Worm (Caenorhabditis elegans) whole organism, L4 larva: ENCODE data around the gene lgc-33.

ENCODE experiments used
- F37D6.2 ChIP-seq: sonication (generic microtip); optimal IDR thresholded peaks from 2 replicates; lab custom pipeline; 2016; ENCODE audit warnings: mild to moderate bottlenecking, missing genetic modification characterization, missing compliant biosample characterization
- T20F7.1 ChIP-seq: fragments of 200-800 bp; sonication (Bioruptor generic); optimal IDR thresholded peaks from 2 replicates; lab custom pipeline; 2018; ENCODE audit warnings: mild to moderate bottlenecking, missing genetic modification characterization, missing compliant biosample characterization
- T26A8.4 ChIP-seq: fragments of 200-800 bp; sonication (Bioruptor generic); IDR thresholded peaks from 2 replicates; pipeline ENCODE4 v1.3.6; 2022; ENCODE audit warnings: missing genetic modification characterization, missing compliant biosample characterization
- Y105C5A.15 ChIP-seq: fragments of 200-800 bp; sonication (Bioruptor generic); IDR thresholded peaks from 2 replicates; pipeline ENCODE4 v1.3.6; 2022; ENCODE audit warnings: missing genetic modification characterization, missing compliant biosample characterization
- Y75B8A.6 ChIP-seq: fragments of 200-800 bp; sonication (Bioruptor generic); IDR thresholded peaks from 2 replicates; pipeline ENCODE4 v1.3.6; 2022; ENCODE audit warnings: missing genetic modification reagents, missing genetic modification characterization, missing compliant biosample characterization
- aha-1 ChIP-seq: fragments of 150-350 bp; peaks from one replicate; lab custom pipeline; 2014; ENCODE audit warnings: missing biosample characterization, missing genetic modification characterization
- aly-2 ChIP-seq: sonication (generic microtip); optimal IDR thresholded peaks from 2 replicates; lab custom pipeline; 2018; ENCODE audit warnings: missing biosample characterization, missing genetic modification characterization
- ama-1 ChIP-seq: fragments of 150-350 bp; optimal IDR thresholded peaks from 2 replicates; lab custom pipeline; 2014; ENCODE audit warnings: inconsistent platforms, mixed read lengths
- attf-4 ChIP-seq: sonication (generic microtip); optimal IDR thresholded peaks from 3 replicates; lab custom pipeline; 2017; ENCODE audit warnings: missing biosample characterization, missing genetic modification characterization
- ceh-44 ChIP-seq: fragments of 200-800 bp; sonication (Bioruptor generic); IDR thresholded peaks from 2 replicates; pipeline ENCODE4 v1.3.6; 2022; ENCODE audit warnings: missing genetic modification reagents, missing genetic modification characterization, missing compliant biosample characterization
- ceh-82 ChIP-seq: sonication (generic microtip); optimal IDR thresholded peaks from 2 replicates; lab custom pipeline; 2017; ENCODE audit warnings: missing biosample characterization, missing genetic modification characterization
- ctbp-1 ChIP-seq: fragments of 200-800 bp; sonication (Bioruptor generic); IDR thresholded peaks from 2 replicates; pipeline ENCODE4 v1.3.6; 2022; ENCODE audit warnings: missing genetic modification reagents, missing genetic modification characterization, missing compliant biosample characterization
- daf-16 ChIP-seq, 3 experiments: sonication (generic microtip); optimal IDR thresholded peaks; 2 replicates each; lab custom pipeline; 2016 to 2017; ENCODE audit warnings: missing genetic modification characterization in 3 of 3, missing genetic modification reagents in 3 of 3, mild to moderate bottlenecking in 2 of 3, missing compliant biosample characterization in 2 of 3, missing biosample characterization in 1 of 3, moderate library complexity in 1 of 3
- dmd-9 ChIP-seq: fragments of 200-800 bp; sonication (Bioruptor generic); IDR thresholded peaks from 2 replicates; pipeline ENCODE4 v1.3.6; 2022; ENCODE audit warnings: missing genetic modification reagents, missing genetic modification characterization, missing compliant biosample characterization
- dve-1 ChIP-seq: sonication (generic microtip); optimal IDR thresholded peaks from 2 replicates; lab custom pipeline; 2017; ENCODE audit warnings: antibody characterized with exemption, mild to moderate bottlenecking, missing genetic modification characterization, missing compliant biosample characterization; ENCODE audit not compliant: insufficient read depth
- egl-27 ChIP-seq: sonication (generic microtip); optimal IDR thresholded peaks from 3 replicates; lab custom pipeline; 2017; ENCODE audit warnings: missing biosample characterization, missing genetic modification reagents, missing genetic modification characterization
- hif-1 ChIP-seq, 2 experiments: sonication (generic microtip); optimal IDR thresholded peaks; 2 replicates each; lab custom pipeline; 2016 to 2017; ENCODE audit warnings: missing compliant biosample characterization in 2 of 2, missing genetic modification characterization in 2 of 2, missing genetic modification reagents in 2 of 2, missing genotype in 2 of 2, mild to moderate bottlenecking in 1 of 2
- hlh-11 ChIP-seq: fragments of 200-800 bp; sonication (Bioruptor generic); optimal IDR thresholded peaks from 2 replicates; lab custom pipeline; 2018; ENCODE audit warnings: mild to moderate bottlenecking, missing genetic modification characterization, missing compliant biosample characterization
- hlh-30 ChIP-seq: sonication (generic microtip); optimal IDR thresholded peaks from 2 replicates; lab custom pipeline; 2017; ENCODE audit warnings: antibody characterized with exemption, mild to moderate bottlenecking, missing genetic modification characterization, missing compliant biosample characterization; ENCODE audit not compliant: insufficient read depth
- hmg-1.1 ChIP-seq: fragments of 200-800 bp; sonication (Bioruptor generic); IDR thresholded peaks from 2 replicates; pipeline ENCODE4 v1.3.6; 2022; ENCODE audit warnings: missing genetic modification reagents, missing genetic modification characterization, missing compliant biosample characterization
- lin-1 ChIP-seq: fragments of 200-800 bp; sonication (Bioruptor generic); IDR thresholded peaks from 2 replicates; pipeline ENCODE4 v1.3.6; 2022; ENCODE audit warnings: missing genetic modification reagents, missing genetic modification characterization, missing compliant biosample characterization
- lin-15B ChIP-seq: fragments of 150-350 bp; sonication (generic microtip); optimal IDR thresholded peaks from 3 replicates; lab custom pipeline; 2014; ENCODE audit warnings: missing biosample characterization, missing genetic modification characterization
- lin-38 ChIP-seq: fragments of 200-800 bp; sonication (Bioruptor generic); IDR thresholded peaks from 2 replicates; pipeline ENCODE4 v1.3.6; 2022; ENCODE audit warnings: missing genetic modification reagents, missing genetic modification characterization, missing compliant biosample characterization
- lin-39 ChIP-seq: fragments of 150-350 bp; optimal IDR thresholded peaks from 2 replicates; lab custom pipeline; 2014; ENCODE audit warnings: missing biosample characterization, missing genetic modification reagents, missing genetic modification characterization
- lsy-2 ChIP-seq, 2 experiments: fragments of 150-350 bp in 1 of 2; sonication (generic microtip) in 1 of 2; optimal IDR thresholded peaks; 2 replicates each; lab custom pipeline; 2014 to 2017; ENCODE audit warnings: missing biosample characterization in 2 of 2, missing genetic modification characterization in 2 of 2
- madf-5 ChIP-seq, 2 experiments: fragments of 200-800 bp; sonication (Bioruptor generic); IDR thresholded peaks; 2 replicates each; pipeline ENCODE4 v1.3.6; 2022; ENCODE audit warnings: missing compliant biosample characterization in 2 of 2, missing genetic modification characterization in 2 of 2
- mdl-1 ChIP-seq, 2 experiments: fragments of 150-350 bp in 1 of 2; sonication (generic microtip) in 1 of 2; optimal IDR thresholded peaks; 2 replicates each; lab custom pipeline; 2014 to 2017; ENCODE audit warnings: missing biosample characterization in 2 of 2, missing genetic modification characterization in 2 of 2
- mxl-2 ChIP-seq: fragments of 200-800 bp; sonication (Bioruptor generic); conservative IDR thresholded peaks from 2 replicates; pipeline ENCODE4 v1.3.6; 2022; ENCODE audit warnings: missing genetic modification reagents, missing genetic modification characterization, missing compliant biosample characterization
- nhr-10 ChIP-seq: fragments of 150-350 bp; optimal IDR thresholded peaks from 2 replicates; lab custom pipeline; 2014; ENCODE audit warnings: missing biosample characterization, missing genetic modification characterization
- nhr-11 ChIP-seq: fragments of 150-350 bp; optimal IDR thresholded peaks from 2 replicates; lab custom pipeline; 2014; ENCODE audit warnings: missing biosample characterization, missing genetic modification characterization
- nhr-237 ChIP-seq: sonication (generic microtip); optimal IDR thresholded peaks from 2 replicates; lab custom pipeline; 2017; ENCODE audit warnings: missing biosample characterization, missing genetic modification characterization
- nhr-25 ChIP-seq: sonication (generic microtip); optimal IDR thresholded peaks from 2 replicates; lab custom pipeline; 2017; ENCODE audit warnings: missing genetic modification characterization, mild to moderate bottlenecking, missing compliant biosample characterization, antibody characterized with exemption, moderate library complexity, borderline replicate concordance; ENCODE audit not compliant: insufficient read depth
- nhr-28 ChIP-seq: fragments of 150-350 bp; optimal IDR thresholded peaks from 2 replicates; lab custom pipeline; 2014; ENCODE audit warnings: missing biosample characterization, missing genetic modification characterization
- nhr-41 ChIP-seq: fragments of 200-800 bp; sonication (Bioruptor generic); IDR thresholded peaks from 2 replicates; pipeline ENCODE4 v1.3.6; 2022; ENCODE audit warnings: missing genetic modification reagents, missing genetic modification characterization, missing compliant biosample characterization
- nhr-42 ChIP-seq: fragments of 200-800 bp; sonication (Bioruptor generic); IDR thresholded peaks from 2 replicates; pipeline ENCODE4 v1.3.6; 2022; ENCODE audit warnings: missing genetic modification characterization, missing compliant biosample characterization
- nhr-6 ChIP-seq: fragments of 150-350 bp; optimal IDR thresholded peaks from 2 replicates; lab custom pipeline; 2014; ENCODE audit warnings: missing biosample characterization, missing genetic modification characterization
- nhr-76 ChIP-seq: fragments of 150-350 bp; optimal IDR thresholded peaks from 2 replicates; lab custom pipeline; 2014; ENCODE audit warnings: missing biosample characterization, missing genetic modification characterization
- nhr-77 ChIP-seq: fragments of 150-350 bp; optimal IDR thresholded peaks from 2 replicates; lab custom pipeline; 2014; ENCODE audit warnings: missing biosample characterization, missing genetic modification characterization
- pha-4 ChIP-seq, 2 experiments: fragments of 150-350 bp in 1 of 2; fragments of 200-800 bp in 1 of 2; sonication (Bioruptor generic) in 1 of 2; IDR thresholded peaks in 1 of 2; optimal IDR thresholded peaks in 1 of 2; 2 replicates each; pipeline versions ENCODE4 v1.3.6 to Lab custom; 2014 to 2022; ENCODE audit warnings: missing genetic modification characterization in 2 of 2, missing genetic modification reagents in 2 of 2, missing biosample characterization in 1 of 2, missing compliant biosample characterization in 1 of 2
- pqm-1 ChIP-seq: sonication (generic microtip); optimal IDR thresholded peaks from 2 replicates; lab custom pipeline; 2017; ENCODE audit warnings: missing biosample characterization, missing genetic modification characterization
- rbr-2 ChIP-seq: sonication (generic microtip); optimal IDR thresholded peaks from 2 replicates; lab custom pipeline; 2016; ENCODE audit warnings: missing genotype, missing genetic modification characterization, missing compliant biosample characterization
- set-16 ChIP-seq: fragments of 200-800 bp; sonication (Bioruptor generic); IDR thresholded peaks from 2 replicates; pipeline ENCODE4 v1.3.6; 2022; ENCODE audit warnings: missing genetic modification reagents, missing genetic modification characterization, missing compliant biosample characterization
- skn-1 ChIP-seq: fragments of 150-350 bp; optimal IDR thresholded peaks from 2 replicates; lab custom pipeline; 2014; ENCODE audit warnings: missing biosample characterization, missing genetic modification characterization
- spr-1 ChIP-seq: sonication (generic microtip); optimal IDR thresholded peaks from 2 replicates; lab custom pipeline; 2016; ENCODE audit warnings: mild to moderate bottlenecking, missing genetic modification characterization, missing compliant biosample characterization
- tag-97 ChIP-seq: fragments of 200-800 bp; sonication (Bioruptor generic); IDR thresholded peaks from 2 replicates; pipeline ENCODE4 v1.3.6; 2022; ENCODE audit warnings: missing genetic modification characterization, missing compliant biosample characterization
- tra-1 ChIP-seq: fragments of 200-800 bp; sonication (Bioruptor generic); IDR thresholded peaks from 2 replicates; pipeline ENCODE4 v1.3.6; 2022; ENCODE audit warnings: missing genetic modification reagents, missing genetic modification characterization, missing compliant biosample characterization
- unc-39 ChIP-seq: sonication (generic microtip); optimal IDR thresholded peaks from 2 replicates; lab custom pipeline; 2017; ENCODE audit warnings: missing biosample characterization, missing genetic modification characterization
- zag-1 ChIP-seq: fragments of 150-350 bp; optimal IDR thresholded peaks from 2 replicates; lab custom pipeline; 2014; ENCODE audit warnings: missing biosample characterization, missing genetic modification characterization
- ztf-11 ChIP-seq: fragments of 150-350 bp; optimal IDR thresholded peaks from 2 replicates; lab custom pipeline; 2014; ENCODE audit warnings: missing biosample characterization, missing genetic modification characterization

lgc-33 gene

DNA sequence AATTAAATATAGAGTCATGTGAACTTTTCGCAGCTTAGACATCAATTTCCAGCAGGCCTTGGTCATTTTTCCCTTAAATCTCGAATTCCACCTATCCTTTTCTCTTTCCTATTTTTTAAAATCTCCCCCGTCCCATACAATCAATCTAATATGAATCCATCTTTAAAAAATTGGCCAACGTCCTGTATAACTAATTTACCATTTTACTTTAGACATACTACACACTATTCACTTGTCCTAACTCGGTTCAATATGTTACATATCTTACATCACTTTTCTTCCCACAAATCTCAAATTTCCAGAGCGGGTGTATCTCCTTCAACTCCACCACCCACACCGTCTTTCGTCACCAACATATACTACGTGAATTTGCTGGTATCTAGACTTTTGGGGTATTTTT is at the start of gene lgc-33:
lgc-33 (plus strand) TSS at position 301 of the 400 bp plus-strand sequence.
- TF ChIP-seq T26A8.4 (GFP tag; lab: Robert Waterston, UW) = no peak
- TF ChIP-seq madf-5 (GFP tag; IDR thresholded peaks at IDR 0.05; lab: Robert Waterston, UW) = no peak
- no peak for TF ChIP-seq Y75B8A.6 (GFP tag; lab: Robert Waterston, UW)
- no peak for TF ChIP-seq ceh-44 (GFP tag; lab: Robert Waterston, UW)
- no peak for TF ChIP-seq nhr-6 (tag; lab: Kevin White, UChicago)
- TF ChIP-seq nhr-41 = no peak

DNA sequence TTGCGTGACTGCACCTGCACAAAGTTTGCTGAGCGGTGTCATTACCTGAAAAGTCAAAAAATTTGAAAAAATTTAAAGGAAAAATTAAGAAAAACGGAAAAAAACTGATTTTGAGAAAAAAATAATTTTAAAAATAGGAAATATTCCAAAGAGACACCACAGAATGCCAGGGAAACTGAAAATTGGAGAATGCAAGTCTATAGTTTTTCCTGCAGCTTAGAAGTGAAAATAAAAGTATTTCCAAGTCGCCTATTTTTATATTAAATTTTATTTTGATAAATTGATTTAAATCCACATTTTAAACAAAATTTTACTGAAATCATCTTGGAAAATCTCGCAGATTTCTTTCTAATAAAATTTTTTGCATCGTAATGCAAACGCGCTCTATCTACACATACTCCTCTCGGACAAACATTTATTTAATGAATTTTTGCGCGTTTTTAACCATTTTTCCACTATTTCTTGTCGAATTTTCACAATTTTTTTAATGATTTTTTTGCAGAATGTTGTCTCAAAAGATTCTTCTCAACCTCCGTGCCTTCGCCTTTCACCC is 48.7 kb upstream of the lgc-33 start, which contains the start of the genes F56B3.11 and ech-5:
F56B3.11 (minus strand) TSS at position 51 of the 553 bp plus-strand sequence.
ech-5 (plus strand) TSS at position 503 of the 553 bp plus-strand sequence.
- peak; percentile 7 for TF ChIP-seq nhr-28 (tag; lab: Kevin White, UChicago)
- TF ChIP-seq daf-16 (GFP tag; optimal IDR thresholded peaks at IDR 0.05; lab: Kevin White, UChicago) = no peak
- no peak for TF ChIP-seq daf-16 (tag; optimal IDR thresholded peaks at IDR 0.05; lab: Kevin White, UChicago)
- no peak for TF ChIP-seq pqm-1
- TF ChIP-seq nhr-41 = no peak
- no peak for TF ChIP-seq skn-1
- peak; percentile 74 for TF ChIP-seq rbr-2 (tag; lab: Kevin White, UChicago)
- TF ChIP-seq dve-1 (tag; lab: Kevin White, UChicago) = peak; percentile 72
- peak in 1 of 2 experiments; percentile 81 for TF ChIP-seq lsy-2 (tag; optimal IDR thresholded peaks at IDR 0.05; lab: Kevin White, UChicago)
- TF ChIP-seq nhr-76 (tag; lab: Kevin White, UChicago) = no peak
- no peak for TF ChIP-seq ztf-11 (tag; lab: Kevin White, UChicago)
- no peak for TF ChIP-seq zag-1 (tag; lab: Kevin White, UChicago)
- TF ChIP-seq egl-27 (tag; lab: Kevin White, UChicago) = no peak
- TF ChIP-seq hlh-30 = peak; percentile 36
- TF ChIP-seq tra-1 = no peak
- peak; percentile 54 for TF ChIP-seq F37D6.2 (tag; lab: Kevin White, UChicago)
- TF ChIP-seq lin-15B (tag; lab: Kevin White, UChicago) = peak; percentile 69
- no peak for TF ChIP-seq tag-97
- no peak for TF ChIP-seq dmd-9 (GFP tag; lab: Robert Waterston, UW)
- TF ChIP-seq nhr-25 (tag; lab: Kevin White, UChicago) = no peak
- TF ChIP-seq hlh-11 (tag; lab: Kevin White, UChicago) = peak; percentile 41
- no peak for TF ChIP-seq nhr-237
- TF ChIP-seq mxl-2 (GFP tag; lab: Robert Waterston, UW) = no peak
- TF ChIP-seq nhr-11 (tag; lab: Kevin White, UChicago) = no peak
- TF ChIP-seq nhr-10 (tag; lab: Kevin White, UChicago) = no peak
- peak; percentile 96 for TF ChIP-seq lin-38 (GFP tag; lab: Robert Waterston, UW)
- no peak for TF ChIP-seq mdl-1 (tag; optimal IDR thresholded peaks at IDR 0.05; lab: Kevin White, UChicago)
- TF ChIP-seq set-16 (GFP tag; lab: Robert Waterston, UW) = no peak
- no peak for TF ChIP-seq ceh-82 (tag; lab: Kevin White, UChicago)
- TF ChIP-seq nhr-77 (tag; lab: Kevin White, UChicago) = peak; percentile 32
- no peak; the same call in 1 of the 2 replicates for TF ChIP-seq nhr-42 (GFP tag; lab: Robert Waterston, UW)
- no peak for TF ChIP-seq unc-39 (tag; lab: Kevin White, UChicago)
- TF ChIP-seq hmg-1.1 = peak; percentile 69
- TF ChIP-seq spr-1 = peak; percentile 14
- no peak for TF ChIP-seq ctbp-1 (GFP tag; lab: Robert Waterston, UW)
- no peak for TF ChIP-seq aly-2 (tag; lab: Kevin White, UChicago)
- TF ChIP-seq aha-1 (tag; lab: Kevin White, UChicago) = peak; percentile 81
- no peak for TF ChIP-seq T20F7.1 (GFP tag; lab: Kevin White, UChicago)
- TF ChIP-seq ama-1 (lab: Kevin White, UChicago) = no peak
- no peak for TF ChIP-seq attf-4 (tag; lab: Kevin White, UChicago)
- no peak for TF ChIP-seq Y105C5A.15 (GFP tag; lab: Robert Waterston, UW)
- TF ChIP-seq lin-39 (tag; lab: Kevin White, UChicago) = no peak
- peak in 1 of 2 experiments; percentile 91 for TF ChIP-seq hif-1 (tag; optimal IDR thresholded peaks at IDR 0.05; lab: Kevin White, UChicago)
- TF ChIP-seq lin-1 = no peak
- no peak; the same call in 1 of the 2 replicates for TF ChIP-seq pha-4 (GFP tag; IDR thresholded peaks at IDR 0.05; lab: Robert Waterston, UW)
- TF ChIP-seq pha-4 (tag; optimal IDR thresholded peaks at IDR 0.05; lab: Kevin White, UChicago) = no peak
